Fruit fly (Drosophila melanogaster): ENCODE data around the gene JhI-21.

DNA sequence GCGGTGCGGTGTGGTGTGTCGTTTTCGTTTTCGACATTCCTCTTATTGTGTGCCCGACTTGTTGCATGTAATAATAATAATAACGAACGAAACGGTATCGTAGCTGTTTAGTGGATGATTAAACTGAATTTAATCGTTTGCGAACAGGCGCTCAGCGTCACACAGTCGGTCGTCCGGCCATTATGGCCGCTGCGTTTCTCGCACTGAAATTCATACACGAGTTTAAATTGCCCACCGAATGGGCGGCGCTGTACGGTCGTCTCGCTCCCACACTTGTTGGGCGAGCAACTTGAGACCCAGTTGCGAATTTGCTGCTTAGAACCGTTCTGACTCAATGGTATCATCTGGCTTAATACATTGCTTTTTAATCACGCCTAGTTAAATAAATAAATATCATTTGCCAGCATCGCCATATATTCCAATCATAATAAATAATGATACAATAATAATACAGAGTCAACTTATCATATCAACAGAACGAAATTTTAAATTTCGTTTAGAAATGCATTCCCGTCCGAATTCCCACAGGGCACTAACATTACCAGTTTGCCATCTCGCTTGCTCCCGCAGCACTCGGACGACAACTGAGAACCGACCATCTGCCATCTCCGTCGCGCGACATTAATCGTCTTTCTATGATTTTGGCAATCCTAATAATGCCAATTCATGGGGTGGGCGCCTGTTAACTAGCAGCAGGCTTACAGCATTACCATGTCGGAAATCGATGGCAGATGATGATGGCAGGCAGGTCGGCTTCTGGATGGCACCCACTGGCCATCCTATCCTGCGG is 44.8 kb downstream of the JhI-21 start:
- peak; percentile 94 for TF ChIP-seq CG18619 (GFP tag; optimal IDR thresholded peaks at IDR 0.05)
- TF ChIP-seq Hmx (GFP tag; optimal IDR thresholded peaks at IDR 0.05), result peak; percentile 50
- peak; percentile 1 for TF ChIP-seq MESR4 (GFP tag; optimal IDR thresholded peaks at IDR 0.05)
- peak; percentile 80 for TF ChIP-seq ewg (GFP tag; optimal IDR thresholded peaks at IDR 0.05)
- TF ChIP-seq CG3847 (GFP tag; IDR thresholded peaks at IDR 0.05), result no peak
- TF ChIP-seq CG10565 (GFP tag; optimal IDR thresholded peaks at IDR 0.05), result no peak
- no peak for TF ChIP-seq zf30C (GFP tag; optimal IDR thresholded peaks at IDR 0.05)
- no peak for TF ChIP-seq Ravus (GFP tag; IDR thresholded peaks at IDR 0.05)
- no peak for TF ChIP-seq ttk (GFP tag; IDR thresholded peaks at IDR 0.05)
